Worm (Caenorhabditis elegans) whole organism, midembryonic: Measurements from ENCODE around the gene W06H8.6.

Experiments used
- T22C8.4 ChIP-seq: fragments of 200-800 bp; sonication (Bioruptor generic); IDR thresholded peaks from 2 replicates; pipeline ENCODE4 v1.3.6; 2022; ENCODE audit warnings: missing genetic modification characterization, missing compliant biosample characterization
- cog-1 ChIP-seq: sonication (generic microtip); optimal IDR thresholded peaks from 2 replicates; lab custom pipeline; 2016; ENCODE audit warnings: missing genetic modification characterization, missing compliant biosample characterization
- flt-1 ChIP-seq: fragments of 200-800 bp; sonication (Bioruptor generic); IDR thresholded peaks from 2 replicates; pipeline ENCODE4 v1.3.6; 2022; ENCODE audit warnings: missing genetic modification characterization, missing compliant biosample characterization
- klf-2 ChIP-seq: fragments of 200-800 bp; sonication (Bioruptor generic); conservative IDR thresholded peaks from 2 replicates; pipeline ENCODE4 v1.3.6; 2022; ENCODE audit warnings: missing genetic modification reagents, missing genetic modification characterization, missing compliant biosample characterization
- med-1 ChIP-seq: sonication (generic microtip); optimal IDR thresholded peaks from 2 replicates; lab custom pipeline; 2017; ENCODE audit warnings: missing genetic modification characterization, mild to moderate bottlenecking, missing compliant biosample characterization, antibody characterized with exemption, missing genetic modification reagents; ENCODE audit not compliant: insufficient read depth
- ref-1 ChIP-seq: fragments of 200-800 bp; sonication (Bioruptor generic); conservative IDR thresholded peaks from 2 replicates; pipeline ENCODE4 v1.3.6; 2022; ENCODE audit warnings: missing genetic modification reagents, missing genetic modification characterization, missing compliant biosample characterization
- tab-1 ChIP-seq: fragments of 200-800 bp; sonication (Bioruptor generic); IDR thresholded peaks from 2 replicates; pipeline ENCODE4 v1.3.6; 2022; ENCODE audit warnings: missing genetic modification characterization, missing compliant biosample characterization
- ztf-23 ChIP-seq: fragments of 200-800 bp; sonication (Bioruptor generic); IDR thresholded peaks from 2 replicates; pipeline ENCODE4 v1.3.6; 2022; ENCODE audit warnings: missing genetic modification reagents, missing genetic modification characterization, missing compliant biosample characterization
- ztf-29 ChIP-seq: fragments of 200-800 bp; sonication (Bioruptor generic); IDR thresholded peaks from 2 replicates; pipeline ENCODE4 v1.3.6; 2022; ENCODE audit warnings: missing genetic modification reagents, missing genetic modification characterization, missing compliant biosample characterization

Gene W06H8.6

DNA sequence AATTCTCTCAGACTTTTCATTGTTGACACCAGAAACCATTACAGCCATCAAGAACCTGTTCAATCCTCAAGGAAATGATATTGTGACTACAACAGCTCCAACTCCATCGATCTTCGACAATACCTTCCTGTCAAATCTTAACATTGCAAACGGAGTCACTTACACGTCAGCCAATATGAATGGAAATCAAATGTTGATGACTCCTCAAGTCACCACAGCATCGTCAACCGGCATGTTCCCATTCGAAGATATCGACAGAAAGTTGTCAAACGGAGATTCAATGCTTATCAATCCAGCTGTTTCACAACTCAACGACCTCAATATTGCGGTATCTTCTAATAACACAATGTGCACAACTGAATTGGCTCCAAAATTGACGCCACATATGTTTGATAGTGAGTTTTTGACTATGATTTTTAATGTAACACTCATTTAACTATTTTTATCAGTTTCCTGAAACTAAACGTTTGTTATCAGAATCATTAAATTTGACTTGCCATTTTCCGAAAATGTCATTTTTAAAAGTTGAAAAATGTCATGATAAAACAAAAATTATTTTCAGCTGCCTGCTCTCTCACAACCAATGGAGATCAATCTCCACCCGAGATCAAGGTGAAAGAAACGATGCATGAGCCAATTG, 24.3 kb upstream of the W06H8.6 start:
- TF ChIP-seq ref-1 (GFP tag; lab: Robert Waterston, UW) (no peak), T22C8.4 (GFP tag; lab: Robert Waterston, UW) (no peak), tab-1 (no peak), ztf-23 (GFP tag; lab: Robert Waterston, UW) (no peak), cog-1 (tag; lab: Kevin White, UChicago) (no peak), klf-2 (GFP tag; lab: Robert Waterston, UW) (no peak), ztf-29 (GFP tag; lab: Robert Waterston, UW) (no peak), flt-1 (GFP tag; lab: Robert Waterston, UW) (no peak), med-1 (GFP tag; lab: Kevin White, UChicago) (no peak)

DNA sequence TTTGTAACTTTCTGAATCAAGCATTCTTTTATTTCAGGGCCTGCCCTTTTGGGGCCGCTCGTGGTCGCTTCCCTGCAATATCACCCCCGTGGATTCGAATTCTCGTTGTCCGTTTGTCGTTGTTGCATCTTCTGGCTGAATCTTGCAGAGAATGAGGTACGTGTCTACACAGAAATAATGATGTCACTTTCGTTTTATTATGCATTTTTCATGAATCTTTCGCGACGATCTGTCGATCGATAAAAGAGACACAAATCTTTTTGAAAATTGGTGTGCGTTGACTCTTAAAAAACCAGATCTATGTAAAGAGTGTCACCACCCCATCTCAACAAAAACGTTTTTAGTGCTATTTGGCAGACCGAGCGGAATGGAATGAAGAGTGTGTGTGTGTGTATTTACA, 22.3 kb upstream of the W06H8.6 start:
- TF ChIP-seq klf-2 (GFP tag; lab: Robert Waterston, UW) (no peak), ref-1 (GFP tag; lab: Robert Waterston, UW) (no peak), ztf-23 (GFP tag; lab: Robert Waterston, UW) (no peak), T22C8.4 (GFP tag; lab: Robert Waterston, UW) (no peak), flt-1 (GFP tag; lab: Robert Waterston, UW) (no peak), med-1 (GFP tag; lab: Kevin White, UChicago) (no peak), tab-1 (no peak), ztf-29 (GFP tag; lab: Robert Waterston, UW) (no peak), cog-1 (tag; lab: Kevin White, UChicago) (no peak)

DNA sequence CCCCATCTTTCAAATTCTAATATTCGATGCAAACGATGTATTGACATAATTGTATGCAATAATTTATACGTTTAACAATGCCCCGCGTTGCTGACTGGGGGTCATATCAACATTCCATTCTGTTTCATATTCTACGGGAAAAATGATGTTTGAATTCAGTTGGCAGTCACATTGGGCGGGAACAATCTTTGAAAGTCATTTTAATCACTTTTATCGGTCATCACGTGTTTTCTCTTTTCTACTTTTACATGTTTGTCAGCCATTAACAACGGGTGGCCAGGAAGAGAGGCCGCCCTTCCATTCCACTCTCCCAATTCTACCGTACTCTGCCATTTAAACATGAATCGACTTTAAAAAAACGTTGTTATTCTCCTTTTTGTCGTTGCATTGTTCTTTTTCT, 21.9 kb upstream of the W06H8.6 start:
- TF ChIP-seq T22C8.4 (GFP tag; lab: Robert Waterston, UW) (no peak), ztf-29 (GFP tag; lab: Robert Waterston, UW) (no peak), ref-1 (GFP tag; lab: Robert Waterston, UW) (no peak), klf-2 (GFP tag; lab: Robert Waterston, UW) (no peak), flt-1 (GFP tag; lab: Robert Waterston, UW) (no peak)

DNA sequence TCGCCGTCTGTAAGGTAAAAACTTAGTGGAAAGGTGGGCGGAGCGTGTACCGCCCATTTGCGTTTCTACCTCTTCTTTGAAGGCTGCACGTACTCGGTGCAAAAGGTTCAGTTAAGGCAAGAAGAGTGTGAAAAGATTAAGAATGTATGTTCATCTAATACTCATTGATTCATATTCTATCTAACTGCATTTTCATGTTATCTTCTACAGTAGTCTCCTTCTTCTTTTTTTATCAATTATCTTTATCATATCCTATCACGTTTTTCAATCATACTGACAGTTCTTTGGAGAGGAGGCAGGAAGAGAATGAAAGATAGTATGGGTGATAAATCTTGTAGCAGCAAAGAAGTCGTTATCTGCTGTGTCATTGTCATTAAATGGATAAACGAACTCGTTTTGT, 20.6 kb upstream of the W06H8.6 start:
- TF ChIP-seq med-1 (GFP tag; lab: Kevin White, UChicago) = no peak
- no peak for TF ChIP-seq cog-1 (tag; lab: Kevin White, UChicago)
- TF ChIP-seq tab-1 = no peak
- no peak for TF ChIP-seq ztf-29 (GFP tag; lab: Robert Waterston, UW)
- no peak for TF ChIP-seq T22C8.4 (GFP tag; lab: Robert Waterston, UW)
- no peak for TF ChIP-seq ref-1 (GFP tag; lab: Robert Waterston, UW)

DNA sequence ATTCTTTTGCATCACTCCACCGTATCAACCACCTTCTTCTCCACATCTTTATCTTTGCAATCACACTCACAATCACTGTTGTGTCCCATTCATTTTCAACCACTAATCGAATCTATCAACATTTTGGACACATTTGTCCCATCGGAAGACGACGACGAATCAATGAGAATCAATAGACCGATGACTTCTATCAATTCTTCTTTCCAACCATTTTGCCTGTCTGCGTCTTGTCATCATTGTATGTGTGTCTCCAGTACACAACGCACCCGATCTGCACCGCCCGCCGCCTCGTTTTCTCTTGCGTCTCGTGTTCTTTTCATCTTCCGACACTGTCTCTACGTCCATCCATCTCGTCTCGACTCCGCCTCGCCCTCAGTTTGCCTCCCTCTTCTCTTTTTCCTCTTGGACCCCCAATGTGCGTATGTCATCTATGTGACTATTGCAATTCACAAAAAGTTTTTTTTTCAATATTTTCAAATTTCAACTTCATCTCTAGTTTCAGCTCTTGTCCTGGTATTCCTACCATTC, 19.7 kb upstream of the W06H8.6 start, which contains the start of gene dmd-7:
Gene dmd-7 (plus strand): TSS at position 478 of the 528 bp plus-strand sequence.
- TF ChIP-seq ztf-23 (GFP tag; lab: Robert Waterston, UW) (no peak), tab-1 (0 out of 2 replicates have a peak, but pooled peaks have one; percentile 9)

DNA sequence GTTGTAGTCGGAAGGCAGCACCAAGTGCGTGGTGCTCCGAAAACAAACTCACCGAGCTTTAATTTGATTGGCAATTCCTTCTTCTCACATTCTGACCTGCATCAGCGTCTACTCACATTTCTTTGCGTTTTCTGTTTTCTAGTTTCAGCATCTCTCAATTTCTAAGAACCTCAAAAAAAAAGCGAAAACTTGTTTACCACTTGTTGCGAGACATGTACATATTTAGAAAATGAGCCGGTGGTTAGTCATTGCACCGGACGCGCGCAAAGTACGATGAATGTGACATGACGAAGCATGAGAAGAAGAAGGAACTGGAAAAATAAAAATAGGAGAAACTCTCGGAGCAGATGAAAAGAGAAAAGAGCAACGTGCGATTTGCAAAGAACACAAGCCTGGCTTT, 17.8 kb upstream of the W06H8.6 start:
- TF ChIP-seq ztf-23 (GFP tag; lab: Robert Waterston, UW) (no peak), ref-1 (GFP tag; lab: Robert Waterston, UW) (no peak)

DNA sequence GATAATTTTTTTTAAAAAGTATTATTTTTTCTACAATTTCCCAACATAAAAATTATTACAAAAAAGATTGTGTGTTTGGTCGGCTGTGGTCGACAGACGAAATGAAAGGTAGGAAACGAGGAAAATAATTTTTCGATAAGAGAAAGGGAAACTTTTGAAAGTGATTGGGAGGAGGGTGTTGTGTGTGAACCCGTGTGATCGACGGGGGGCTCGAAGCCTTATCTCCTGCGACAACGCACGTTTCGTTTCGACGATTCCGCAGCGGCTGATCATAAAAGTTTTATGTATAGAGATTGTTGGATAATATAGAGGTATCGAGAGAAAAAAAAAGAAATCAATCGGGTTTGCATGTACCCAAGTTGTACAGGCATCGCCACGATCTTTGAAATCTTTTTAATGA, 16.4 kb upstream of the W06H8.6 start:
- no peak for TF ChIP-seq ztf-23 (GFP tag; lab: Robert Waterston, UW)
- no peak for TF ChIP-seq med-1 (GFP tag; lab: Kevin White, UChicago)
- no peak for TF ChIP-seq flt-1 (GFP tag; lab: Robert Waterston, UW)
- no peak for TF ChIP-seq tab-1
- TF ChIP-seq klf-2 (GFP tag; lab: Robert Waterston, UW) = no peak
- TF ChIP-seq ztf-29 (GFP tag; lab: Robert Waterston, UW) = no peak
- TF ChIP-seq ref-1 (GFP tag; lab: Robert Waterston, UW) = no peak
- TF ChIP-seq cog-1 (tag; lab: Kevin White, UChicago) = no peak
- TF ChIP-seq T22C8.4 (GFP tag; lab: Robert Waterston, UW) = no peak

DNA sequence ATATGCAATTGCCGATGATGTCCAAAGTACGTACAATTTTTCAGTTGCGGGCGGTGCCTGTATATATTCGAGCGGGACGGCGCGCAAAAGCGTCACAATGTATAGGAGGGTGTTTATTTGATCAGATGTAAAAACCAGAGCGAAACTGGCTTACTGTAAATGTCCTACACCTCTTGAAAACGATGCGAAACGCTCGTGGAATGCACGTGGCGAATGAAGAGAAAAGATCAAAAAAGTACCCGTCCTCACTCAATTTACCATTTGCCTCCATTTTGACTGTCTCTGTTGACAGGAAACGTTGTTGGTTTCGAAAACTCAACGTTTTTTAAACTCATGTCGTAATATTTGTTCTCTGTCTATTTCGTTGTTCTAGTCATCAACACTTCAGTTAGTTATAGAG, 13.9 kb upstream of the W06H8.6 start:
- no peak for TF ChIP-seq ref-1 (GFP tag; lab: Robert Waterston, UW)
- no peak for TF ChIP-seq med-1 (GFP tag; lab: Kevin White, UChicago)
- TF ChIP-seq klf-2 (GFP tag; lab: Robert Waterston, UW) = no peak
- TF ChIP-seq tab-1 = no peak
- TF ChIP-seq ztf-29 (GFP tag; lab: Robert Waterston, UW) = no peak
- no peak for TF ChIP-seq ztf-23 (GFP tag; lab: Robert Waterston, UW)
- TF ChIP-seq cog-1 (tag; lab: Kevin White, UChicago) = no peak
- no peak for TF ChIP-seq T22C8.4 (GFP tag; lab: Robert Waterston, UW)
- no peak for TF ChIP-seq flt-1 (GFP tag; lab: Robert Waterston, UW)

DNA sequence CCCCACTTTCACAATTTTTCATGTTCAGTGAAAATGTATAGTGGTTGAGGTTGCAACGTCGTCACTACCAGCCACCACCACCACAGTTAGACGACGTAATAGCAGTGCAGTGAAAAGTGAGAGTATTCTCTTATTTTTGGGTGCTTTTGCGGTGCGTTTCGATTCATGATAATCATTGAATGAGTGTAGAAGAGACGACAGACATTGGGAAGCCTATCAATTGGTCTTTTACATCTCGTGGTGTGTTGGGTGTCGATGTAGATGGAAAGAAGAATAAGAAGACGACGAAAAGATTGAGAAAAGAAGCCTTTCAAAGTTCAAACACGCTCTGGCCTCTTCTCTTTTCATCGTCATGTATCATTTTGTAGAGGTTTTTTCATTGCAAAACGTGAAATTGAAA, 13.0 kb upstream of the W06H8.6 start:
- TF ChIP-seq T22C8.4 (GFP tag; lab: Robert Waterston, UW) (no peak), med-1 (GFP tag; lab: Kevin White, UChicago) (no peak), flt-1 (GFP tag; lab: Robert Waterston, UW) (no peak), ztf-29 (GFP tag; lab: Robert Waterston, UW) (no peak)

DNA sequence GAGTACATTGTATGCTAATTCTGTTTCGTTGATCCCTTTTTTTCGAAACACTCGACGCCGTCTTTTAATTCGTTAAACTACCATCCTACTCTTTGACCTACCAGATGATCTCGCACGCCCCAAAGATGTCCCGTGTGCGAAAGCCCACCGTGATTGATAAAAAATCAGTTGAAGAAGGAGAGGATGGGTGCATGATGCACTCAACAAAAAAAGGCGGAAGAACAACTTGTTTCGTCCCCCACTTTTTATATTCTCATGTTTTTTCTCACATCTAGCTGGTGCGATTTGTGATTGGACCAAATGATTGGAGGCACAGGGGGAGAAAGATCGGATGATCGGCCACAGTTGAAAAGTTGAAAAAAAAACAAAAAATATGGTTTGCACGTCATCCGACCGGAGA, 11.5 kb upstream of the W06H8.6 start:
- TF ChIP-seq klf-2 (GFP tag; lab: Robert Waterston, UW) = no peak
- TF ChIP-seq cog-1 (tag; lab: Kevin White, UChicago) = no peak
- no peak for TF ChIP-seq T22C8.4 (GFP tag; lab: Robert Waterston, UW)
- no peak for TF ChIP-seq ztf-23 (GFP tag; lab: Robert Waterston, UW)
- no peak for TF ChIP-seq ztf-29 (GFP tag; lab: Robert Waterston, UW)
- TF ChIP-seq flt-1 (GFP tag; lab: Robert Waterston, UW) = no peak
- TF ChIP-seq tab-1 = no peak
